Worm (Caenorhabditis elegans) whole organism, L4 larva: Measurements from ENCODE around the gene ZK829.3.
A peak's percentile ranks its signal among the peaks of the same experiment; 100 is the strongest.

Experiments
- F10B5.3 ChIP-seq: sonication (generic microtip); optimal IDR thresholded peaks from 2 replicates; lab custom pipeline; 2016; ENCODE audit warnings: mild to moderate bottlenecking, missing genetic modification characterization, missing compliant biosample characterization
- F49E8.2 ChIP-seq: sonication (generic microtip); optimal IDR thresholded peaks from 2 replicates; lab custom pipeline; 2016; ENCODE audit warnings: missing compliant biosample characterization, mild to moderate bottlenecking, missing genetic modification characterization, borderline replicate concordance
- R02D3.7 ChIP-seq: fragments of 150-350 bp; sonication (generic microtip); optimal IDR thresholded peaks from 3 replicates; lab custom pipeline; 2014; ENCODE audit warnings: missing biosample characterization, missing genetic modification characterization
- T26A8.4 ChIP-seq: fragments of 200-800 bp; sonication (Bioruptor generic); IDR thresholded peaks from 2 replicates; pipeline ENCODE4 v1.3.6; 2022; ENCODE audit warnings: missing genetic modification characterization, missing compliant biosample characterization
- Y5F2A.4 ChIP-seq: fragments of 200-800 bp; sonication (Bioruptor generic); optimal IDR thresholded peaks from 2 replicates; lab custom pipeline; 2018; ENCODE audit warnings: mild to moderate bottlenecking, missing genetic modification characterization, missing compliant biosample characterization
- ZK337.2 ChIP-seq: fragments of 200-800 bp; sonication (Bioruptor generic); IDR thresholded peaks from 2 replicates; pipeline ENCODE4 v1.3.6; 2022; ENCODE audit warnings: missing genetic modification reagents, missing genetic modification characterization, missing compliant biosample characterization
- aha-1 ChIP-seq: fragments of 150-350 bp; peaks from one replicate; lab custom pipeline; 2014; ENCODE audit warnings: missing biosample characterization, missing genetic modification characterization
- ama-1 ChIP-seq: fragments of 150-350 bp; optimal IDR thresholded peaks from 2 replicates; lab custom pipeline; 2014; ENCODE audit warnings: inconsistent platforms, mixed read lengths
- arid-1 ChIP-seq: fragments of 200-800 bp; sonication (Bioruptor generic); conservative IDR thresholded peaks from 2 replicates; pipeline ENCODE4 v1.3.6; 2022; ENCODE audit warnings: missing genetic modification reagents, missing genetic modification characterization, missing compliant biosample characterization
- attf-4 ChIP-seq: sonication (generic microtip); optimal IDR thresholded peaks from 3 replicates; lab custom pipeline; 2017; ENCODE audit warnings: missing biosample characterization, missing genetic modification characterization
- ceh-20 ChIP-seq: fragments of 200-800 bp; sonication (Bioruptor generic); IDR thresholded peaks from 2 replicates; pipeline ENCODE4 v1.3.6; 2022; ENCODE audit warnings: missing genetic modification reagents, missing genetic modification characterization, missing compliant biosample characterization
- ceh-28 ChIP-seq: fragments of 150-350 bp; optimal IDR thresholded peaks from 2 replicates; lab custom pipeline; 2014; ENCODE audit warnings: missing biosample characterization, missing genetic modification reagents, missing genetic modification characterization
- ceh-62 ChIP-seq: sonication (generic microtip); optimal IDR thresholded peaks from 2 replicates; lab custom pipeline; 2017; ENCODE audit warnings: missing biosample characterization, missing genetic modification characterization
- ces-1 ChIP-seq: fragments of 150-350 bp; sonication (generic microtip); optimal IDR thresholded peaks from 4 replicates; lab custom pipeline; 2014; ENCODE audit warnings: missing biosample characterization, missing genetic modification reagents, missing genetic modification characterization
- daf-16 ChIP-seq, 3 experiments: sonication (generic microtip); optimal IDR thresholded peaks; 2 replicates each; lab custom pipeline; 2016 to 2017; ENCODE audit warnings: missing genetic modification characterization in 3 of 3, missing genetic modification reagents in 3 of 3, mild to moderate bottlenecking in 2 of 3, missing compliant biosample characterization in 2 of 3, missing biosample characterization in 1 of 3, moderate library complexity in 1 of 3
- daf-8 ChIP-seq: fragments of 200-800 bp; sonication (Bioruptor generic); IDR thresholded peaks from 2 replicates; pipeline ENCODE4 v1.3.6; 2022; ENCODE audit warnings: missing genetic modification characterization, missing compliant biosample characterization
- dmd-9 ChIP-seq: fragments of 200-800 bp; sonication (Bioruptor generic); IDR thresholded peaks from 2 replicates; pipeline ENCODE4 v1.3.6; 2022; ENCODE audit warnings: missing genetic modification reagents, missing genetic modification characterization, missing compliant biosample characterization
- duxl-1 ChIP-seq: sonication (generic microtip); optimal IDR thresholded peaks from 2 replicates; lab custom pipeline; 2016; ENCODE audit warnings: mild to moderate bottlenecking, missing genetic modification characterization, moderate library complexity, missing compliant biosample characterization; ENCODE audit not compliant: poor library complexity
- dve-1 ChIP-seq: sonication (generic microtip); optimal IDR thresholded peaks from 2 replicates; lab custom pipeline; 2017; ENCODE audit warnings: antibody characterized with exemption, mild to moderate bottlenecking, missing genetic modification characterization, missing compliant biosample characterization; ENCODE audit not compliant: insufficient read depth
- egl-27 ChIP-seq: sonication (generic microtip); optimal IDR thresholded peaks from 3 replicates; lab custom pipeline; 2017; ENCODE audit warnings: missing biosample characterization, missing genetic modification reagents, missing genetic modification characterization
- gei-8 ChIP-seq: fragments of 200-800 bp; sonication (Bioruptor generic); optimal IDR thresholded peaks from 2 replicates; lab custom pipeline; 2018; ENCODE audit warnings: mild to moderate bottlenecking, missing genetic modification characterization, missing compliant biosample characterization
- hlh-11 ChIP-seq: fragments of 200-800 bp; sonication (Bioruptor generic); optimal IDR thresholded peaks from 2 replicates; lab custom pipeline; 2018; ENCODE audit warnings: mild to moderate bottlenecking, missing genetic modification characterization, missing compliant biosample characterization
- hmg-1.1 ChIP-seq: fragments of 200-800 bp; sonication (Bioruptor generic); IDR thresholded peaks from 2 replicates; pipeline ENCODE4 v1.3.6; 2022; ENCODE audit warnings: missing genetic modification reagents, missing genetic modification characterization, missing compliant biosample characterization
- lim-7 ChIP-seq: fragments of 200-800 bp; sonication (Bioruptor generic); IDR thresholded peaks from 2 replicates; pipeline ENCODE4 v1.3.6; 2022; ENCODE audit warnings: missing genetic modification characterization, missing compliant biosample characterization
- lin-1 ChIP-seq: fragments of 200-800 bp; sonication (Bioruptor generic); IDR thresholded peaks from 2 replicates; pipeline ENCODE4 v1.3.6; 2022; ENCODE audit warnings: missing genetic modification reagents, missing genetic modification characterization, missing compliant biosample characterization
- lin-29 ChIP-seq: fragments of 200-800 bp; sonication (Bioruptor generic); IDR thresholded peaks from 2 replicates; pipeline ENCODE4 v1.3.6; 2022; ENCODE audit warnings: missing genetic modification reagents, missing genetic modification characterization, missing compliant biosample characterization
- lin-39 ChIP-seq: fragments of 150-350 bp; optimal IDR thresholded peaks from 2 replicates; lab custom pipeline; 2014; ENCODE audit warnings: missing biosample characterization, missing genetic modification reagents, missing genetic modification characterization
- lir-3 ChIP-seq: sonication (generic microtip); optimal IDR thresholded peaks from 2 replicates; lab custom pipeline; 2016; ENCODE audit warnings: mild to moderate bottlenecking, missing genetic modification characterization, missing compliant biosample characterization
- mep-1 ChIP-seq: fragments of 150-350 bp; sonication (generic microtip); optimal IDR thresholded peaks from 3 replicates; lab custom pipeline; 2014; ENCODE audit warnings: missing biosample characterization, missing genetic modification characterization
- nhr-102 ChIP-seq: sonication (generic microtip); optimal IDR thresholded peaks from 2 replicates; lab custom pipeline; 2016; ENCODE audit warnings: mild to moderate bottlenecking, missing genetic modification characterization, moderate library complexity, missing compliant biosample characterization
- nhr-11 ChIP-seq: fragments of 150-350 bp; optimal IDR thresholded peaks from 2 replicates; lab custom pipeline; 2014; ENCODE audit warnings: missing biosample characterization, missing genetic modification characterization
- nhr-111 ChIP-seq: fragments of 200-800 bp; sonication (Bioruptor generic); optimal IDR thresholded peaks from 2 replicates; lab custom pipeline; 2018; ENCODE audit warnings: mild to moderate bottlenecking, missing genetic modification characterization, missing compliant biosample characterization
- nhr-237 ChIP-seq: sonication (generic microtip); optimal IDR thresholded peaks from 2 replicates; lab custom pipeline; 2017; ENCODE audit warnings: missing biosample characterization, missing genetic modification characterization
- nhr-25 ChIP-seq: sonication (generic microtip); optimal IDR thresholded peaks from 2 replicates; lab custom pipeline; 2017; ENCODE audit warnings: missing genetic modification characterization, mild to moderate bottlenecking, missing compliant biosample characterization, antibody characterized with exemption, moderate library complexity, borderline replicate concordance; ENCODE audit not compliant: insufficient read depth
- nhr-28 ChIP-seq: fragments of 150-350 bp; optimal IDR thresholded peaks from 2 replicates; lab custom pipeline; 2014; ENCODE audit warnings: missing biosample characterization, missing genetic modification characterization
- nhr-42 ChIP-seq: fragments of 200-800 bp; sonication (Bioruptor generic); IDR thresholded peaks from 2 replicates; pipeline ENCODE4 v1.3.6; 2022; ENCODE audit warnings: missing genetic modification characterization, missing compliant biosample characterization
- nhr-77 ChIP-seq: fragments of 150-350 bp; optimal IDR thresholded peaks from 2 replicates; lab custom pipeline; 2014; ENCODE audit warnings: missing biosample characterization, missing genetic modification characterization
- php-3 ChIP-seq: fragments of 200-800 bp; sonication (Bioruptor generic); IDR thresholded peaks from 2 replicates; pipeline ENCODE4 v1.3.6; 2022; ENCODE audit warnings: missing genetic modification reagents, missing genetic modification characterization, missing compliant biosample characterization
- saeg-2 ChIP-seq: fragments of 200-800 bp; sonication (Bioruptor generic); IDR thresholded peaks from 2 replicates; pipeline ENCODE4 v1.3.6; 2022; ENCODE audit warnings: missing genetic modification reagents, missing genetic modification characterization, missing compliant biosample characterization
- set-16 ChIP-seq: fragments of 200-800 bp; sonication (Bioruptor generic); IDR thresholded peaks from 2 replicates; pipeline ENCODE4 v1.3.6; 2022; ENCODE audit warnings: missing genetic modification reagents, missing genetic modification characterization, missing compliant biosample characterization
- snpc-1.2 ChIP-seq: fragments of 200-800 bp; sonication (Bioruptor generic); IDR thresholded peaks from 2 replicates; pipeline ENCODE4 v1.3.6; 2022; ENCODE audit warnings: missing genetic modification reagents, missing genetic modification characterization, missing compliant biosample characterization
- spr-3 ChIP-seq: fragments of 200-800 bp; sonication (Bioruptor generic); optimal IDR thresholded peaks from 2 replicates; lab custom pipeline; 2018; ENCODE audit warnings: mild to moderate bottlenecking, missing genetic modification characterization, missing compliant biosample characterization
- unc-130 ChIP-seq: sonication (generic microtip); optimal IDR thresholded peaks from 2 replicates; lab custom pipeline; 2016; ENCODE audit warnings: missing genetic modification reagents, missing genetic modification characterization, missing compliant biosample characterization
- unc-62 ChIP-seq, 3 experiments: fragments of 150-350 bp in 1 of 3; sonication (generic microtip); optimal IDR thresholded peaks in 2 of 3; peaks in 1 of 3; 1 replicate in 1 of 3; 2 replicates in 2 of 3; lab custom pipeline; 2014 to 2017; ENCODE audit warnings: missing biosample characterization in 3 of 3, missing genetic modification characterization in 3 of 3, missing genetic modification reagents in 3 of 3, missing genotype in 1 of 3
- vab-7 ChIP-seq: fragments of 200-800 bp; sonication (Bioruptor generic); IDR thresholded peaks from 2 replicates; pipeline ENCODE4 v1.3.6; 2022; ENCODE audit warnings: missing genetic modification reagents, missing genetic modification characterization, missing compliant biosample characterization
- zag-1 ChIP-seq: fragments of 150-350 bp; optimal IDR thresholded peaks from 2 replicates; lab custom pipeline; 2014; ENCODE audit warnings: missing biosample characterization, missing genetic modification characterization
- zip-11 ChIP-seq: fragments of 200-800 bp; sonication (Bioruptor generic); IDR thresholded peaks from 2 replicates; pipeline ENCODE4 v1.3.6; 2022; ENCODE audit warnings: missing genetic modification characterization, missing compliant biosample characterization
- ztf-7 ChIP-seq: fragments of 150-350 bp; optimal IDR thresholded peaks from 2 replicates; lab custom pipeline; 2014; ENCODE audit warnings: missing biosample characterization, missing genetic modification characterization

The ZK829.3 gene

DNA sequence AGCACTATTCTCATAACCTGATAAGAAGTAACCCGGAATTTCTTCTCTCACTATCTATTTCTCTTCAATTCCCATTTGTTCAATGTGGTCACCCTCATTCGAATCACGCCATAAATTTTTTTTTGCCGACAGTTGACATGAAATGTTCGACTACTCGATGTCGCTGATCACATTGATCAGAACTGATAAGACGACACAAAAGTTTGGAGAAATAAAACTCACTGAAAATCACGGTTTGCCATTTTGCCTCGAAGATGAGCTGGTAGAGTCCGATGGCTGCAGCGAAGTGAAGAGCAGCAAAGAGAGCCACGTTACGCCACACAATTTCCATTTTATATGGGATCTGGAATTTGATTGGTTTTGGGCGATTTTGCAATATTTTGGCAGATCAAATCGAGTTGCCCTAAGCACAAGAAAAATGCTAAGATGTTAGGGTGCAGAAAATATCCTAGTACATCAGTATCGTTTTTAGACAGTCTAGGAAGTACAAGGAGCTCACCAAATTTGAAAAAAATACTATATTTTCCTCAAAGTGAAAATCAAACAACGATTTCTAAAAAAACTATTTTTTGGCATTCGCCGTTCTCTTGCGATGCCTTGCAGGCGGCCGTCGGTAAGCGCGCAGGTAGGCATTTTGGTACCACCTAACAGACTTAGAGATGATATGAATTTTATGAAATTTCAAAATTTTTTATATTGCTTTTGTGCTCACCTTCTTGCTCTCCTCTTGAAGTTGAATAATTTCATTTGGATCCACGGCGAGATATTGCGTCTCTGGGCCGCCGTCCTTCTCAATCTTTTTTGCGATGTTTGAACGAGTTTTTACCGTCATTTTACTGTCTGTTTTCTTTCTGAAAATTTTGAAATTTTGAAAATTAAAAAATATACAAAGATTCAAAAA, 30.4 kb downstream of the ZK829.3 start, which contains the start of gene fat-6 (continued):
- TF ChIP-seq daf-16 (GFP tag; optimal IDR thresholded peaks at IDR 0.05; lab: Kevin White, UChicago) (no peak), daf-16 (tag; optimal IDR thresholded peaks at IDR 0.05; lab: Kevin White, UChicago) (peak; percentile 58), T26A8.4 (peak; percentile 30; the same call in 1 of the 2 replicates), saeg-2 (GFP tag; lab: Robert Waterston, UW) (no peak), ztf-7 (tag; lab: Kevin White, UChicago) (no peak), ZK337.2 (peak; percentile 9; the same call in 1 of the 2 replicates), daf-8 (GFP tag; lab: Robert Waterston, UW) (no peak), ama-1 (lab: Kevin White, UChicago) (no peak), dve-1 (tag; lab: Kevin White, UChicago) (peak; percentile 55), F49E8.2 (tag; lab: Kevin White, UChicago) (no peak), php-3 (GFP tag; lab: Robert Waterston, UW) (peak; percentile 28; the same call in 1 of the 2 replicates), nhr-237 (tag; lab: Kevin White, UChicago) (no peak), hlh-11 (tag; lab: Kevin White, UChicago) (peak; percentile 46), dmd-9 (GFP tag; lab: Robert Waterston, UW) (no peak), lin-1 (peak; percentile 21; the same call in 1 of the 2 replicates), aha-1 (tag; lab: Kevin White, UChicago) (peak; percentile 66), lin-39 (no peak), ces-1 (GFP tag; lab: Kevin White, UChicago) (no peak), R02D3.7 (tag; lab: Kevin White, UChicago) (no peak), unc-130 (GFP tag; lab: Kevin White, UChicago) (no peak), hmg-1.1 (no peak), nhr-42 (no peak), spr-3 (GFP tag; lab: Kevin White, UChicago) (no peak), nhr-25 (no peak), lin-29 (no peak), nhr-28 (tag; lab: Kevin White, UChicago) (peak; percentile 84), ceh-28 (tag; lab: Kevin White, UChicago) (no peak), Y5F2A.4 (GFP tag; lab: Kevin White, UChicago) (no peak), lir-3 (tag; lab: Kevin White, UChicago) (no peak), F10B5.3 (tag; lab: Kevin White, UChicago) (no peak), attf-4 (tag; lab: Kevin White, UChicago) (no peak), snpc-1.2 (GFP tag; lab: Robert Waterston, UW) (no peak), nhr-11 (tag; lab: Kevin White, UChicago) (no peak), ceh-20 (no peak), nhr-102 (tag; lab: Kevin White, UChicago) (no peak), unc-62 (GFP tag; optimal IDR thresholded peaks at IDR 0.05 in 1 of 2; lab: Kevin White, UChicago) (peak in 1 of 2 experiments; percentile 62), unc-62 (tag; optimal IDR thresholded peaks at IDR 0.05; lab: Kevin White, UChicago) (no peak), ceh-62 (tag; lab: Kevin White, UChicago) (no peak), lim-7 (0 out of 2 replicates have a peak, but pooled peaks have one; percentile 45), duxl-1 (no peak), zag-1 (no peak), nhr-77 (tag; lab: Kevin White, UChicago) (peak; percentile 81), set-16 (GFP tag; lab: Robert Waterston, UW) (no peak), arid-1 (no peak), egl-27 (tag; lab: Kevin White, UChicago) (no peak), nhr-111 (GFP tag; lab: Kevin White, UChicago) (no peak), mep-1 (tag; lab: Kevin White, UChicago) (peak; percentile 44), vab-7 (GFP tag; lab: Robert Waterston, UW) (no peak), gei-8 (no peak), zip-11 (GFP tag; lab: Robert Waterston, UW) (no peak)
